Worm (Caenorhabditis elegans) whole organism, young adult: ENCODE results near the gene Y39F10A.1.

ENCODE experiments used
- B0035.1 ChIP-seq: sonication (generic microtip); optimal IDR thresholded peaks from 2 replicates; lab custom pipeline; 2016; ENCODE audit warnings: missing genetic modification characterization, mild to moderate bottlenecking, missing compliant biosample characterization, missing genotype, missing genetic modification reagents
- ama-1 ChIP-seq, 3 experiments: fragments of 150-350 bp in 1 of 3; sonication (generic microtip) in 2 of 3; optimal IDR thresholded peaks; 2 replicates each; lab custom pipeline; 2014 to 2018; ENCODE audit warnings: missing biosample characterization in 2 of 3, missing genetic modification characterization in 2 of 3, missing genetic modification reagents in 2 of 3
- madf-3 ChIP-seq: fragments of 200-800 bp; sonication (Bioruptor generic); IDR thresholded peaks from 2 replicates; pipeline ENCODE4 v1.3.6; 2022; ENCODE audit warnings: missing genetic modification reagents, missing genetic modification characterization, missing compliant biosample characterization
- pha-4 ChIP-seq: fragments of 150-350 bp; sonication (generic microtip); optimal IDR thresholded peaks from 2 replicates; lab custom pipeline; 2014; ENCODE audit warnings: missing biosample characterization, missing genetic modification reagents, missing genetic modification characterization
- tlf-1 ChIP-seq: fragments of 200-800 bp; sonication (Bioruptor generic); optimal IDR thresholded peaks from 2 replicates; lab custom pipeline; 2018; ENCODE audit warnings: mild to moderate bottlenecking, missing genetic modification characterization, missing compliant biosample characterization

DNA sequence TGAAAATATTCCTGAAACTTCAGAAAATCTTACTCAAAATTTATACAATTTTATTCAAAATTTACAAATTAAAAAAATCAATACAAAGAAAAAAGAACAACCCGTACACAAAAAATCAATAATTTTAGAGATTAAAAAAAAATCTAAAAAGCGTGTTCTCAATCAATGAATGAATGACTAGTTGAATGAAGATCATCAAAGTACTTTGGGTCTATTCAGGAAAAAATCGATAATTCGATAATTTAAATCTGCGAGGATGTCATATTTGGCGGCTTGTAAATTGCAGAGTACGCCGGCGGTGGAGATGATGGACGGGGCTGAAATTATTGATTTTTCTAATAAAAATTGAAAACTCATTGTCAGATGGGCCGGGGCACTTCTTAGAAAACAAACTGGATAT lies 19.0 kb upstream of the Y39F10A.1 start:
- TF ChIP-seq pha-4 (tag; lab: Kevin White, UChicago) = no peak
- TF ChIP-seq B0035.1 = no peak
- TF ChIP-seq tlf-1 (GFP tag; lab: Kevin White, UChicago) = no peak
- no peak for TF ChIP-seq madf-3 (GFP tag; lab: Robert Waterston, UW)
- no peak for TF ChIP-seq ama-1 (optimal IDR thresholded peaks at IDR 0.05; lab: Kevin White, UChicago)
- no peak for TF ChIP-seq ama-1 (GFP tag; optimal IDR thresholded peaks at IDR 0.05; lab: Kevin White, UChicago)
